Worm (Caenorhabditis elegans): ENCODE results near the gene ugt-14.

ce11 chrV:4889976-4890479 lies 16.0 kb upstream of the ugt-14 start, which contains the start of gene T19H12.2:
- TF ChIP-seq flt-1 (GFP tag; IDR thresholded peaks at IDR 0.05) (no peak), ama-1 (optimal IDR thresholded peaks at IDR 0.05) (no peak), hnd-1 (tag; optimal IDR thresholded peaks at IDR 0.05) (no peak), sea-1 (GFP tag; conservative IDR thresholded peaks at IDR 0.05) (no peak), aly-1 (tag; optimal IDR thresholded peaks at IDR 0.05) (no peak), hmbx-1 (tag; optimal IDR thresholded peaks at IDR 0.05) (no peak)
